Worm (Caenorhabditis elegans) whole organism, L4 larva: ENCODE data around the gene Y43F8B.19.
A peak's percentile ranks its signal among the peaks of the same experiment; 100 is the strongest.

Experiments used
- F26F4.8 ChIP-seq: fragments of 200-800 bp; sonication (Bioruptor generic); conservative IDR thresholded peaks from 2 replicates; pipeline ENCODE4 v1.3.6; 2022; ENCODE audit warnings: missing genetic modification characterization, missing compliant biosample characterization
- F44E2.7 ChIP-seq: fragments of 200-800 bp; sonication (Bioruptor generic); IDR thresholded peaks from 2 replicates; pipeline ENCODE4 v2.1.2; 2022; ENCODE audit warnings: missing genetic modification characterization, missing compliant biosample characterization
- T26A8.4 ChIP-seq: fragments of 200-800 bp; sonication (Bioruptor generic); IDR thresholded peaks from 2 replicates; pipeline ENCODE4 v1.3.6; 2022; ENCODE audit warnings: missing genetic modification characterization, missing compliant biosample characterization
- Y5F2A.4 ChIP-seq: fragments of 200-800 bp; sonication (Bioruptor generic); optimal IDR thresholded peaks from 2 replicates; lab custom pipeline; 2018; ENCODE audit warnings: mild to moderate bottlenecking, missing genetic modification characterization, missing compliant biosample characterization
- ZK337.2 ChIP-seq: fragments of 200-800 bp; sonication (Bioruptor generic); IDR thresholded peaks from 2 replicates; pipeline ENCODE4 v1.3.6; 2022; ENCODE audit warnings: missing genetic modification reagents, missing genetic modification characterization, missing compliant biosample characterization
- ZK546.5 ChIP-seq, 2 experiments: sonication (generic microtip); optimal IDR thresholded peaks; 2 replicates each; lab custom pipeline; 2017; ENCODE audit warnings: missing biosample characterization in 2 of 2, missing genetic modification characterization in 2 of 2
- aly-2 ChIP-seq: sonication (generic microtip); optimal IDR thresholded peaks from 2 replicates; lab custom pipeline; 2018; ENCODE audit warnings: missing biosample characterization, missing genetic modification characterization
- arid-1 ChIP-seq: fragments of 200-800 bp; sonication (Bioruptor generic); conservative IDR thresholded peaks from 2 replicates; pipeline ENCODE4 v1.3.6; 2022; ENCODE audit warnings: missing genetic modification reagents, missing genetic modification characterization, missing compliant biosample characterization
- attf-4 ChIP-seq: sonication (generic microtip); optimal IDR thresholded peaks from 3 replicates; lab custom pipeline; 2017; ENCODE audit warnings: missing biosample characterization, missing genetic modification characterization
- ceh-32 ChIP-seq: sonication (generic microtip); optimal IDR thresholded peaks from 2 replicates; lab custom pipeline; 2016; ENCODE audit warnings: mild to moderate bottlenecking, missing genetic modification characterization, missing compliant biosample characterization; ENCODE audit not compliant: poor library complexity
- ceh-44 ChIP-seq: fragments of 200-800 bp; sonication (Bioruptor generic); IDR thresholded peaks from 2 replicates; pipeline ENCODE4 v1.3.6; 2022; ENCODE audit warnings: missing genetic modification reagents, missing genetic modification characterization, missing compliant biosample characterization
- ceh-62 ChIP-seq: sonication (generic microtip); optimal IDR thresholded peaks from 2 replicates; lab custom pipeline; 2017; ENCODE audit warnings: missing biosample characterization, missing genetic modification characterization
- ceh-82 ChIP-seq: sonication (generic microtip); optimal IDR thresholded peaks from 2 replicates; lab custom pipeline; 2017; ENCODE audit warnings: missing biosample characterization, missing genetic modification characterization
- ces-1 ChIP-seq: fragments of 150-350 bp; sonication (generic microtip); optimal IDR thresholded peaks from 4 replicates; lab custom pipeline; 2014; ENCODE audit warnings: missing biosample characterization, missing genetic modification reagents, missing genetic modification characterization
- ctbp-1 ChIP-seq: fragments of 200-800 bp; sonication (Bioruptor generic); IDR thresholded peaks from 2 replicates; pipeline ENCODE4 v1.3.6; 2022; ENCODE audit warnings: missing genetic modification reagents, missing genetic modification characterization, missing compliant biosample characterization
- daf-16 ChIP-seq, 3 experiments: sonication (generic microtip); optimal IDR thresholded peaks; 2 replicates each; lab custom pipeline; 2016 to 2017; ENCODE audit warnings: missing genetic modification characterization in 3 of 3, missing genetic modification reagents in 3 of 3, mild to moderate bottlenecking in 2 of 3, missing compliant biosample characterization in 2 of 3, missing biosample characterization in 1 of 3, moderate library complexity in 1 of 3
- daf-19 ChIP-seq: fragments of 200-800 bp; sonication (Bioruptor generic); conservative IDR thresholded peaks from 2 replicates; pipeline ENCODE4 v1.3.6; 2022; ENCODE audit warnings: missing genetic modification characterization, missing compliant biosample characterization
- dmd-6 ChIP-seq: fragments of 200-800 bp; sonication (Bioruptor generic); IDR thresholded peaks from 2 replicates; pipeline ENCODE4 v1.3.6; 2022; ENCODE audit warnings: missing genetic modification reagents, missing genetic modification characterization, missing compliant biosample characterization
- fkh-10 ChIP-seq: fragments of 150-350 bp; optimal IDR thresholded peaks from 2 replicates; lab custom pipeline; 2014; ENCODE audit warnings: missing biosample characterization, missing genetic modification reagents, missing genetic modification characterization
- fos-1 ChIP-seq: fragments of 150-350 bp; optimal IDR thresholded peaks from 2 replicates; lab custom pipeline; 2014; ENCODE audit warnings: missing biosample characterization, missing genetic modification characterization
- gei-8 ChIP-seq: fragments of 200-800 bp; sonication (Bioruptor generic); optimal IDR thresholded peaks from 2 replicates; lab custom pipeline; 2018; ENCODE audit warnings: mild to moderate bottlenecking, missing genetic modification characterization, missing compliant biosample characterization
- hif-1 ChIP-seq, 2 experiments: sonication (generic microtip); optimal IDR thresholded peaks; 2 replicates each; lab custom pipeline; 2016 to 2017; ENCODE audit warnings: missing compliant biosample characterization in 2 of 2, missing genetic modification characterization in 2 of 2, missing genetic modification reagents in 2 of 2, missing genotype in 2 of 2, mild to moderate bottlenecking in 1 of 2
- lin-1 ChIP-seq: fragments of 200-800 bp; sonication (Bioruptor generic); IDR thresholded peaks from 2 replicates; pipeline ENCODE4 v1.3.6; 2022; ENCODE audit warnings: missing genetic modification reagents, missing genetic modification characterization, missing compliant biosample characterization
- lin-13 ChIP-seq: fragments of 150-350 bp; optimal IDR thresholded peaks from 2 replicates; lab custom pipeline; 2014; ENCODE audit warnings: missing biosample characterization, missing genetic modification reagents, missing genetic modification characterization
- lin-38 ChIP-seq: fragments of 200-800 bp; sonication (Bioruptor generic); IDR thresholded peaks from 2 replicates; pipeline ENCODE4 v1.3.6; 2022; ENCODE audit warnings: missing genetic modification reagents, missing genetic modification characterization, missing compliant biosample characterization
- lir-3 ChIP-seq: sonication (generic microtip); optimal IDR thresholded peaks from 2 replicates; lab custom pipeline; 2016; ENCODE audit warnings: mild to moderate bottlenecking, missing genetic modification characterization, missing compliant biosample characterization
- lsy-2 ChIP-seq, 2 experiments: fragments of 150-350 bp in 1 of 2; sonication (generic microtip) in 1 of 2; optimal IDR thresholded peaks; 2 replicates each; lab custom pipeline; 2014 to 2017; ENCODE audit warnings: missing biosample characterization in 2 of 2, missing genetic modification characterization in 2 of 2
- madf-5 ChIP-seq, 2 experiments: fragments of 200-800 bp; sonication (Bioruptor generic); IDR thresholded peaks; 2 replicates each; pipeline ENCODE4 v1.3.6; 2022; ENCODE audit warnings: missing compliant biosample characterization in 2 of 2, missing genetic modification characterization in 2 of 2
- mdl-1 ChIP-seq, 2 experiments: fragments of 150-350 bp in 1 of 2; sonication (generic microtip) in 1 of 2; optimal IDR thresholded peaks; 2 replicates each; lab custom pipeline; 2014 to 2017; ENCODE audit warnings: missing biosample characterization in 2 of 2, missing genetic modification characterization in 2 of 2
- mep-1 ChIP-seq: fragments of 150-350 bp; sonication (generic microtip); optimal IDR thresholded peaks from 3 replicates; lab custom pipeline; 2014; ENCODE audit warnings: missing biosample characterization, missing genetic modification characterization
- mxl-2 ChIP-seq: fragments of 200-800 bp; sonication (Bioruptor generic); conservative IDR thresholded peaks from 2 replicates; pipeline ENCODE4 v1.3.6; 2022; ENCODE audit warnings: missing genetic modification reagents, missing genetic modification characterization, missing compliant biosample characterization
- mxl-3 ChIP-seq: fragments of 200-800 bp; sonication (Bioruptor generic); optimal IDR thresholded peaks from 2 replicates; lab custom pipeline; 2018; ENCODE audit warnings: mild to moderate bottlenecking, missing genetic modification characterization, missing compliant biosample characterization
- nhr-102 ChIP-seq: sonication (generic microtip); optimal IDR thresholded peaks from 2 replicates; lab custom pipeline; 2016; ENCODE audit warnings: mild to moderate bottlenecking, missing genetic modification characterization, moderate library complexity, missing compliant biosample characterization
- nhr-11 ChIP-seq: fragments of 150-350 bp; optimal IDR thresholded peaks from 2 replicates; lab custom pipeline; 2014; ENCODE audit warnings: missing biosample characterization, missing genetic modification characterization
- nhr-28 ChIP-seq: fragments of 150-350 bp; optimal IDR thresholded peaks from 2 replicates; lab custom pipeline; 2014; ENCODE audit warnings: missing biosample characterization, missing genetic modification characterization
- nhr-48 ChIP-seq: sonication (generic microtip); optimal IDR thresholded peaks from 2 replicates; lab custom pipeline; 2016; ENCODE audit warnings: mild to moderate bottlenecking, missing genetic modification characterization, missing compliant biosample characterization
- nhr-77 ChIP-seq: fragments of 150-350 bp; optimal IDR thresholded peaks from 2 replicates; lab custom pipeline; 2014; ENCODE audit warnings: missing biosample characterization, missing genetic modification characterization
- pha-4 ChIP-seq, 2 experiments: fragments of 150-350 bp in 1 of 2; fragments of 200-800 bp in 1 of 2; sonication (Bioruptor generic) in 1 of 2; IDR thresholded peaks in 1 of 2; optimal IDR thresholded peaks in 1 of 2; 2 replicates each; pipeline versions ENCODE4 v1.3.6 to Lab custom; 2014 to 2022; ENCODE audit warnings: missing genetic modification characterization in 2 of 2, missing genetic modification reagents in 2 of 2, missing biosample characterization in 1 of 2, missing compliant biosample characterization in 1 of 2
- snpc-4 ChIP-seq: fragments of 150-350 bp; optimal IDR thresholded peaks from 2 replicates; lab custom pipeline; 2014; ENCODE audit warnings: missing biosample characterization, missing genetic modification characterization
- spr-1 ChIP-seq: sonication (generic microtip); optimal IDR thresholded peaks from 2 replicates; lab custom pipeline; 2016; ENCODE audit warnings: mild to moderate bottlenecking, missing genetic modification characterization, missing compliant biosample characterization
- tag-97 ChIP-seq: fragments of 200-800 bp; sonication (Bioruptor generic); IDR thresholded peaks from 2 replicates; pipeline ENCODE4 v1.3.6; 2022; ENCODE audit warnings: missing genetic modification characterization, missing compliant biosample characterization
- zag-1 ChIP-seq: fragments of 150-350 bp; optimal IDR thresholded peaks from 2 replicates; lab custom pipeline; 2014; ENCODE audit warnings: missing biosample characterization, missing genetic modification characterization
- zip-11 ChIP-seq: fragments of 200-800 bp; sonication (Bioruptor generic); IDR thresholded peaks from 2 replicates; pipeline ENCODE4 v1.3.6; 2022; ENCODE audit warnings: missing genetic modification characterization, missing compliant biosample characterization
- zip-2 ChIP-seq: fragments of 150-350 bp; optimal IDR thresholded peaks from 2 replicates; lab custom pipeline; 2014; ENCODE audit warnings: missing biosample characterization, missing genetic modification characterization

Gene Y43F8B.19

ce11 chrV:19533480-19533879 lies 21.4 kb upstream of the Y43F8B.19 start (continued):
- TF ChIP-seq mep-1 (tag; lab: Kevin White, UChicago) (no peak), nhr-28 (tag; lab: Kevin White, UChicago) (peak; percentile 56), nhr-102 (tag; lab: Kevin White, UChicago) (peak; percentile 37), lsy-2 (tag; optimal IDR thresholded peaks at IDR 0.05; lab: Kevin White, UChicago) (peak in 1 of 2 experiments; percentile 7), nhr-48 (peak; percentile 59)
- TF ChIP-seq, all 104 proteins: peak for 15

DNA sequence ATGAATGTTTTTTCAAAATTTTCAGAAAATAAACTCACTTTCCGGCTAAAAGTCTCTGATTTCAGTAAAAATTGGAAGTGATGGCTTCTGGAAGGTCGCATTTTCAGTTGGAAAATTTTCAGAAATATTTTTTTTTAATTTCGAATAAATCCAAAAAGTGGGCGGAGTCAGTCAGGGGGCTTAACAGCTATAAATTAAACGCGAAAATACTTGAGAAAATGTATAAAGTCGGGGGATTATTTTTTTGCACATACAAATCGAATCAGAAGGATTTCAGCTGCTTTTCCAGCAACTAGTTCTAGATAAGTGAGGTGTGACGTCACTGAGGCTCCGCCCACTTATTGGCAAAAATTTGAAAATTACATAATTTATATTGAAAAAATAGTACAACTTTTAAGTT lies 20.9 kb upstream of the Y43F8B.19 start, which contains the start of gene Y43F8B.2:
Gene Y43F8B.2, minus strand, starts transcription at position 101 of the 400 bp plus-strand sequence.
- TF ChIP-seq mdl-1 (tag; optimal IDR thresholded peaks at IDR 0.05; lab: Kevin White, UChicago) (no peak), aly-2 (tag; lab: Kevin White, UChicago) (no peak), dmd-6 (GFP tag; lab: Robert Waterston, UW) (no peak), lin-1 (no peak), snpc-4 (tag; lab: Kevin White, UChicago) (no peak), ceh-32 (tag; lab: Kevin White, UChicago) (no peak), zip-2 (tag; lab: Kevin White, UChicago) (no peak), ceh-82 (tag; lab: Kevin White, UChicago) (no peak), ces-1 (GFP tag; lab: Kevin White, UChicago) (no peak)

DNA sequence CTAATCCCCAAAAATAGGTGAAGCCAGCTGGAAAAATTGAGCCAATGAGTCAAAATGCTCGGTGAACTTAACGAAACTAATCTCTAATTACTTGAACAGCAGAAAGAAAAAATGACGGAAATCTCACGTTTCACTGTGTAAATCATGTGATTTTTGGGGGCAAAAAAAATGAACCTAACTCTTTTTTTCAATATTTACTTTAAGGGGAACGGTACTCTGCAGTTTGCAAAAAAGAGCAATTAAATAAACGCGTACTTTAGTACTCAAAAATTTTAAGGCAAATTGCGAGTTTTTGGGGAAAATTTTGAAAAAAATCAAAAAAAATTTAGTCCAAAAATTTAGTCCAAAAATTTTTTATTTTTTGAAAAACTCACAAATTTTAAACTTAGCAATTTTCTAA lies 18.9 kb upstream of the Y43F8B.19 start:
- TF ChIP-seq daf-19 (GFP tag; lab: Robert Waterston, UW) (no peak), hif-1 (tag; optimal IDR thresholded peaks at IDR 0.05; lab: Kevin White, UChicago) (peak in 1 of 2 experiments; percentile 20)

- TF ChIP-seq nhr-11 (tag; lab: Kevin White, UChicago) = peak; percentile 97
- peak; percentile 80 for TF ChIP-seq pha-4 (GFP tag; IDR thresholded peaks at IDR 0.05; lab: Robert Waterston, UW)
- TF ChIP-seq pha-4 (tag; optimal IDR thresholded peaks at IDR 0.05; lab: Kevin White, UChicago) = peak; percentile 76
- peak; percentile 24 to 82 for TF ChIP-seq daf-16 (GFP tag; optimal IDR thresholded peaks at IDR 0.05; lab: Kevin White, UChicago)
- peak; percentile 84 for TF ChIP-seq daf-16 (tag; optimal IDR thresholded peaks at IDR 0.05; lab: Kevin White, UChicago)
- peak in 1 of 2 experiments; percentile 66; a peak in 1 of 4 replicates for TF ChIP-seq madf-5 (GFP tag; IDR thresholded peaks at IDR 0.05; lab: Robert Waterston, UW)
- TF ChIP-seq lin-13 (GFP tag; lab: Kevin White, UChicago) = peak; percentile 58
- TF ChIP-seq T26A8.4 (GFP tag; lab: Robert Waterston, UW) = peak; percentile 83
- no peak for TF ChIP-seq attf-4 (tag; lab: Kevin White, UChicago)
- no peak for TF ChIP-seq zag-1 (tag; lab: Kevin White, UChicago)
- TF ChIP-seq spr-1 (tag; lab: Kevin White, UChicago) = peak; percentile 75
- TF ChIP-seq F44E2.7 (GFP tag; lab: Robert Waterston, UW) = no peak
- no peak for TF ChIP-seq ZK546.5 (tag; optimal IDR thresholded peaks at IDR 0.05; lab: Kevin White, UChicago)
- TF ChIP-seq fkh-10 (GFP tag; lab: Kevin White, UChicago) = peak; percentile 82
- no peak for TF ChIP-seq F26F4.8 (GFP tag; lab: Robert Waterston, UW)
- 0 out of 2 replicates have a peak, but pooled peaks have one; percentile 54 for TF ChIP-seq ctbp-1
- peak; percentile 97 for TF ChIP-seq gei-8 (GFP tag; lab: Kevin White, UChicago)
- TF ChIP-seq lin-38 (GFP tag; lab: Robert Waterston, UW) = no peak; the same call in 1 of the 2 replicates
- no peak for TF ChIP-seq ceh-44 (GFP tag; lab: Robert Waterston, UW)
- TF ChIP-seq nhr-77 (tag; lab: Kevin White, UChicago) = peak; percentile 90
- no peak for TF ChIP-seq zip-11 (GFP tag; lab: Robert Waterston, UW)
- no peak for TF ChIP-seq lir-3
- peak; percentile 99 for TF ChIP-seq mxl-2 (GFP tag; lab: Robert Waterston, UW)
- TF ChIP-seq arid-1 (GFP tag; lab: Robert Waterston, UW) = no peak
- TF ChIP-seq tag-97 (GFP tag; lab: Robert Waterston, UW) = no peak
- no peak for TF ChIP-seq Y5F2A.4 (GFP tag; lab: Kevin White, UChicago)
- peak; percentile 97 for TF ChIP-seq mxl-3 (GFP tag; lab: Kevin White, UChicago)
- TF ChIP-seq ZK337.2 (GFP tag; lab: Robert Waterston, UW) = no peak
- TF ChIP-seq ceh-62 (tag; lab: Kevin White, UChicago) = no peak
- TF ChIP-seq ceh-82 (tag; lab: Kevin White, UChicago) = no peak
- peak; percentile 3 to 89 for TF ChIP-seq hif-1 (tag; optimal IDR thresholded peaks at IDR 0.05; lab: Kevin White, UChicago)
- TF ChIP-seq ceh-32 (tag; lab: Kevin White, UChicago) = no peak
- TF ChIP-seq lsy-2 (tag; optimal IDR thresholded peaks at IDR 0.05; lab: Kevin White, UChicago) = peak; percentile 76 to 90
- TF ChIP-seq fos-1 (tag; lab: Kevin White, UChicago) = no peak
- TF ChIP-seq nhr-28 (tag; lab: Kevin White, UChicago) = peak; percentile 94
- no peak for TF ChIP-seq aly-2 (tag; lab: Kevin White, UChicago)
Observed at ce11 chrV:19529168-19529567, 17.1 kb upstream of the Y43F8B.19 start.
